Worm (Caenorhabditis elegans): ENCODE results near the gene mrps-10.

ce11 chrIII:12934417-12934816 lies 8.1 kb downstream of the mrps-10 start, which contains the start of gene epg-3:
- TF ChIP-seq unc-62 (GFP tag; optimal IDR thresholded peaks at IDR 0.05) (no peak), nhr-11 (tag; optimal IDR thresholded peaks at IDR 0.05) (no peak), nhr-12 (tag; optimal IDR thresholded peaks at IDR 0.05) (no peak), ZK546.5 (tag; optimal IDR thresholded peaks at IDR 0.05) (no peak), fos-1 (tag; optimal IDR thresholded peaks at IDR 0.05) (no peak), nhr-237 (tag; optimal IDR thresholded peaks at IDR 0.05) (no peak), skn-1 (tag; optimal IDR thresholded peaks at IDR 0.05) (no peak)

Data from whole organism, L3 larva.